Fruit fly (Drosophila melanogaster) whole organism, embryonic: ENCODE measurements around the gene Cpr73D.

Experiments used
- Dp ChIP-seq: fragments of 200-800 bp; sonication (Bioruptor generic); optimal IDR thresholded peaks from 2 replicates; lab custom pipeline; 2018; ENCODE audit warnings: missing biosample characterization, mild to moderate bottlenecking, missing genetic modification characterization, moderate library complexity
- HLH3B ChIP-seq: fragments of 200-800 bp; sonication (Bioruptor generic); IDR thresholded peaks from 2 replicates; pipeline ENCODE4 v1.3.6; 2022; ENCODE audit warnings: missing biosample characterization, missing genetic modification characterization
- fd64A ChIP-seq: fragments of 200-800 bp; sonication (Bioruptor generic); optimal IDR thresholded peaks from 3 replicates; lab custom pipeline; 2018; ENCODE audit warnings: missing biosample characterization, mild to moderate bottlenecking, missing genetic modification characterization

DNA sequence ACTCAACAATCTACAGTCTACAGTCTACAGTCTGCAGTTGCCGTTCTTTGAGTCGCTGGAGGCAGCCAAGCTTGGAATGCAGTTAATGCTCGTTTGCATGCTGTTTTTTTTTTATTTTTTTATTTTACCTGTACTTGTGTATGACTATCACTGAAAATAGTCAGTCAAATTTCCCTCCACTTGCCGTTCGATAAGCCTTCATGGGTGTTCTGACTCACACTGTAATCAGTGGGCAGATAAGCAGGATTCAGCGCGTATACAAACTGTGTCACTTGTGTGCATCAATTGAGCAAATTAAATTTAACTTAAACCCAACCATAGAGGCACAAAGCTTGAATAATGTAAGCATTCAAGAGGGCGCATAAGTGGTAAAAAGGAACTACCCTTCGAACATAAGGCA, 19.8 kb upstream of the Cpr73D start:
- TF ChIP-seq fd64A (GFP tag; lab: Kevin White, UChicago): no peak
- TF ChIP-seq HLH3B (GFP tag; lab: Robert Waterston, UW): no peak
- no peak for TF ChIP-seq Dp (GFP tag; lab: Kevin White, UChicago)
